Worm (Caenorhabditis elegans): ENCODE measurements around the gene R01H2.7.

The R01H2.7 gene

ce11 chrIII:7034252-7035223, 11.0 kb downstream of the R01H2.7 start:
- TF ChIP-seq bed-3 (GFP tag; optimal IDR thresholded peaks at IDR 0.05) (no peak), blmp-1 (tag; optimal IDR thresholded peaks at IDR 0.05) (peak; percentile 80)

- no peak for TF ChIP-seq lsy-2 (tag; optimal IDR thresholded peaks at IDR 0.05)
- no peak for TF ChIP-seq ces-1 (GFP tag; optimal IDR thresholded peaks at IDR 0.05)
- TF ChIP-seq hlh-1 (tag; optimal IDR thresholded peaks at IDR 0.05), result peak; percentile 31
- no peak for TF ChIP-seq nhr-237 (tag; optimal IDR thresholded peaks at IDR 0.05)
- no peak for TF ChIP-seq ceh-39 (tag; optimal IDR thresholded peaks at IDR 0.05)
- no peak for TF ChIP-seq mab-5 (tag; optimal IDR thresholded peaks at IDR 0.05)
Observed at ce11 chrIII:7032070-7032469, 13.5 kb downstream of the R01H2.7 start.

ce11 chrIII:7030044-7030804, 15.3 kb downstream of the R01H2.7 start:
- no peak for TF ChIP-seq blmp-1 (tag; optimal IDR thresholded peaks at IDR 0.05)
- no peak for TF ChIP-seq nhr-12 (tag; optimal IDR thresholded peaks at IDR 0.05)
- no peak for TF ChIP-seq ceh-39 (tag; optimal IDR thresholded peaks at IDR 0.05)
- TF ChIP-seq sem-2 (GFP tag; optimal IDR thresholded peaks at IDR 0.05), result peak; percentile 61
- TF ChIP-seq mep-1 (tag; optimal IDR thresholded peaks at IDR 0.05), result no peak
- TF ChIP-seq ham-2 (GFP tag; optimal IDR thresholded peaks at IDR 0.05), result no peak
- TF ChIP-seq lin-32 (GFP tag; optimal IDR thresholded peaks at IDR 0.05), result no peak
- no peak for TF ChIP-seq nhr-2 (tag; optimal IDR thresholded peaks at IDR 0.05)
- no peak for TF ChIP-seq tbx-8 (GFP tag; optimal IDR thresholded peaks at IDR 0.05)
- TF ChIP-seq mab-5 (tag; optimal IDR thresholded peaks at IDR 0.05), result no peak
- TF ChIP-seq ceh-83 (GFP tag; optimal IDR thresholded peaks at IDR 0.05), result peak; percentile 71
- no peak for TF ChIP-seq lin-13 (tag; optimal IDR thresholded peaks at IDR 0.05)
- no peak for TF ChIP-seq nhr-76 (tag; optimal IDR thresholded peaks at IDR 0.05)
- no peak for TF ChIP-seq nhr-237 (tag; optimal IDR thresholded peaks at IDR 0.05)
- TF ChIP-seq bed-3 (GFP tag; optimal IDR thresholded peaks at IDR 0.05), result peak; percentile 33
- no peak for TF ChIP-seq hlh-1 (tag; optimal IDR thresholded peaks at IDR 0.05)
- TF ChIP-seq ceh-43 (GFP tag; optimal IDR thresholded peaks at IDR 0.05), result peak; percentile 38
- TF ChIP-seq lsy-2 (tag; optimal IDR thresholded peaks at IDR 0.05), result peak; percentile 10
- no peak for TF ChIP-seq nhr-28 (tag; optimal IDR thresholded peaks at IDR 0.05)
- peak; percentile 71 for TF ChIP-seq M03D4.4 (tag; optimal IDR thresholded peaks at IDR 0.05)
- TF ChIP-seq ces-1 (GFP tag; optimal IDR thresholded peaks at IDR 0.05), result no peak
- no peak for TF ChIP-seq elt-3 (tag; optimal IDR thresholded peaks at IDR 0.05)
- TF ChIP-seq cnd-1 (tag; optimal IDR thresholded peaks at IDR 0.05), result peak; percentile 75
- TF ChIP-seq drap-1 (GFP tag; optimal IDR thresholded peaks at IDR 0.05), result peak; percentile 34
- peak; percentile 75 for TF ChIP-seq sptf-1 (tag; optimal IDR thresholded peaks at IDR 0.05)
- peak; percentile 45 for TF ChIP-seq unc-120 (tag; optimal IDR thresholded peaks at IDR 0.05; ENCODE audit: poor library complexity, severe bottlenecking)
- TF ChIP-seq snpc-4 (tag; optimal IDR thresholded peaks at IDR 0.05), result no peak
- no peak for TF ChIP-seq zip-8 (tag; optimal IDR thresholded peaks at IDR 0.05)
- TF ChIP-seq unc-39 (tag; optimal IDR thresholded peaks at IDR 0.05), result no peak
- TF ChIP-seq flh-1 (GFP tag; optimal IDR thresholded peaks at IDR 0.05), result no peak
- no peak for TF ChIP-seq pha-4 (tag; optimal IDR thresholded peaks at IDR 0.05)
- no peak for TF ChIP-seq unc-62 (GFP tag; optimal IDR thresholded peaks at IDR 0.05)
- no peak for TF ChIP-seq elt-1 (tag; optimal IDR thresholded peaks at IDR 0.05; ENCODE audit: borderline replicate concordance, insufficient read depth)
- TF ChIP-seq mls-2 (tag; optimal IDR thresholded peaks at IDR 0.05), result peak; percentile 49
- no peak for TF ChIP-seq ztf-11 (tag; optimal IDR thresholded peaks at IDR 0.05)

Measured in whole organism, mixed stage, embryonic.